Fruit fly (Drosophila melanogaster): Measurements from ENCODE around the gene Tudor-SN.

dm6 chr3L:224004-224951, 39.9 kb downstream of the Tudor-SN start:
- no peak for TF ChIP-seq pad (GFP tag; optimal IDR thresholded peaks at IDR 0.05)
- peak; percentile 12 for TF ChIP-seq CG12768 (GFP tag; optimal IDR thresholded peaks at IDR 0.05)
- TF ChIP-seq Hr96 (GFP tag; optimal IDR thresholded peaks at IDR 0.05), result no peak
- TF ChIP-seq toe (GFP tag; optimal IDR thresholded peaks at IDR 0.05), result no peak
- TF ChIP-seq Clk (GFP tag; optimal IDR thresholded peaks at IDR 0.05), result no peak
- TF ChIP-seq cnc (optimal IDR thresholded peaks at IDR 0.05), result no peak
- TF ChIP-seq CG5204 (GFP tag; optimal IDR thresholded peaks at IDR 0.05), result no peak
- TF ChIP-seq Mnt (GFP tag; optimal IDR thresholded peaks at IDR 0.05), result peak; percentile 44
- no peak for TF ChIP-seq CG14711 (tag; optimal IDR thresholded peaks at IDR 0.05)
- no peak for TF ChIP-seq CG33017 (tag; optimal IDR thresholded peaks at IDR 0.05)
- peak; percentile 21 for TF ChIP-seq cic (GFP tag; optimal IDR thresholded peaks at IDR 0.05)
- TF ChIP-seq Crg-1 (GFP tag; optimal IDR thresholded peaks at IDR 0.05), result no peak
- TF ChIP-seq ovo (GFP tag; optimal IDR thresholded peaks at IDR 0.05), result peak; percentile 95

Data from whole organism, adult.